Fruit fly (Drosophila melanogaster) whole organism, embryonic: ENCODE measurements around the gene Ppat-Dpck.

ENCODE experiments used
- Abd-B ChIP-seq: fragments of 200-800 bp; sonication (Bioruptor generic); optimal IDR thresholded peaks from 2 replicates; lab custom pipeline; 2018; ENCODE audit warnings: missing biosample characterization, mild to moderate bottlenecking, missing genetic modification characterization, moderate library complexity
- Bdp1 ChIP-seq: fragments of 200-800 bp; sonication (Bioruptor generic); optimal IDR thresholded peaks from 3 replicates; lab custom pipeline; 2016; ENCODE audit warnings: missing biosample characterization, missing genetic modification characterization
- BtbVII ChIP-seq: fragments of 200-800 bp; sonication (Bioruptor generic); optimal IDR thresholded peaks from 3 replicates; lab custom pipeline; 2017; ENCODE audit warnings: missing biosample characterization, mild to moderate bottlenecking, missing genetic modification characterization
- CG10565 ChIP-seq: fragments of 200-800 bp; sonication (Bioruptor generic); optimal IDR thresholded peaks from 3 replicates; lab custom pipeline; 2016; ENCODE audit warnings: missing biosample characterization, mild to moderate bottlenecking, missing genetic modification characterization
- CG11695 ChIP-seq: fragments of 200-800 bp; sonication (Bioruptor generic); IDR thresholded peaks from 3 replicates; pipeline ENCODE4 v1.3.6; 2022; ENCODE audit warnings: missing biosample characterization, missing genetic modification characterization
- CG12299 ChIP-seq: fragments of 200-800 bp; sonication (Bioruptor generic); optimal IDR thresholded peaks from 2 replicates; lab custom pipeline; 2018; ENCODE audit warnings: missing biosample characterization, mild to moderate bottlenecking, missing genetic modification characterization
- CG12659 ChIP-seq: fragments of 200-800 bp; sonication (Bioruptor generic); optimal IDR thresholded peaks from 3 replicates; lab custom pipeline; 2017; ENCODE audit warnings: mild to moderate bottlenecking, missing biosample characterization, missing genetic modification reagents, missing genetic modification characterization
- CG15514 ChIP-seq: fragments of 200-800 bp; sonication (Bioruptor generic); optimal IDR thresholded peaks from 3 replicates; lab custom pipeline; 2017; ENCODE audit warnings: missing biosample characterization, missing genetic modification characterization, mild to moderate bottlenecking, moderate library complexity, missing genetic modification reagents
- CG15696 ChIP-seq: fragments of 200-800 bp; sonication (Bioruptor generic); optimal IDR thresholded peaks from 2 replicates; lab custom pipeline; 2019; ENCODE audit warnings: missing biosample characterization, mild to moderate bottlenecking, missing genetic modification characterization, moderate library complexity
- CG1603 ChIP-seq: fragments of 200-800 bp; sonication (Bioruptor generic); optimal IDR thresholded peaks from 2 replicates; lab custom pipeline; 2019; ENCODE audit warnings: missing biosample characterization, mild to moderate bottlenecking, missing genetic modification characterization, moderate library complexity
- CG18619 ChIP-seq: fragments of 200-800 bp; sonication (Bioruptor generic); optimal IDR thresholded peaks from 3 replicates; lab custom pipeline; 2017; ENCODE audit warnings: missing biosample characterization, mild to moderate bottlenecking, missing genetic modification characterization
- CG31388 ChIP-seq: fragments of 200-800 bp; sonication (Bioruptor generic); optimal IDR thresholded peaks from 2 replicates; lab custom pipeline; 2016; ENCODE audit warnings: missing biosample characterization, missing genetic modification characterization
- CG31441 ChIP-seq: fragments of 200-800 bp; sonication (Bioruptor generic); IDR thresholded peaks from 2 replicates; pipeline ENCODE4 v1.3.6; 2022; ENCODE audit warnings: missing biosample characterization, missing genetic modification characterization
- CG3847 ChIP-seq: fragments of 200-800 bp; sonication (Bioruptor generic); IDR thresholded peaks from 2 replicates; pipeline ENCODE4 v1.3.6; 2022; ENCODE audit warnings: missing biosample characterization, missing genetic modification characterization
- CG4854 ChIP-seq: fragments of 200-800 bp; sonication (Bioruptor generic); optimal IDR thresholded peaks from 2 replicates; lab custom pipeline; 2016; ENCODE audit warnings: missing biosample characterization, missing genetic modification characterization, inconsistent platforms
- CG7963 ChIP-seq: fragments of 200-800 bp; sonication (Bioruptor generic); IDR thresholded peaks from 3 replicates; pipeline ENCODE4 v1.3.6; 2022; ENCODE audit warnings: missing biosample characterization, missing genetic modification characterization; ENCODE audit not compliant: partially characterized antibody
- CG8388 ChIP-seq: fragments of 200-800 bp; sonication (Bioruptor generic); optimal IDR thresholded peaks from 2 replicates; lab custom pipeline; 2019; ENCODE audit warnings: missing biosample characterization, mild to moderate bottlenecking, missing genetic modification characterization, moderate library complexity
- CG9797 ChIP-seq: fragments of 200-800 bp; sonication (Bioruptor generic); optimal IDR thresholded peaks from 3 replicates; lab custom pipeline; 2018; ENCODE audit warnings: missing biosample characterization, mild to moderate bottlenecking, missing genetic modification characterization
- Chrac-16 ChIP-seq: fragments of 200-800 bp; sonication (Bioruptor generic); optimal IDR thresholded peaks from 3 replicates; lab custom pipeline; 2016; ENCODE audit warnings: missing biosample characterization, missing genetic modification characterization
- CrebB ChIP-seq: fragments of 200-800 bp; sonication (Bioruptor generic); optimal IDR thresholded peaks from 3 replicates; lab custom pipeline; 2018; ENCODE audit warnings: missing biosample characterization, mild to moderate bottlenecking, missing genetic modification characterization
- Elba2 ChIP-seq: fragments of 200-800 bp; sonication (Bioruptor generic); optimal IDR thresholded peaks from 3 replicates; lab custom pipeline; 2016; ENCODE audit warnings: missing biosample characterization, missing genetic modification characterization
- Fer2 ChIP-seq: fragments of 200-800 bp; sonication (Bioruptor generic); optimal IDR thresholded peaks from 2 replicates; lab custom pipeline; 2018; ENCODE audit warnings: missing biosample characterization, mild to moderate bottlenecking, missing genetic modification characterization, moderate library complexity
- HHEX ChIP-seq: fragments of 200-800 bp; sonication (Bioruptor generic); optimal IDR thresholded peaks from 3 replicates; lab custom pipeline; 2017; ENCODE audit warnings: missing biosample characterization, mild to moderate bottlenecking, missing genetic modification characterization, missing genetic modification reagents
- Hey ChIP-seq: fragments of 200-800 bp; sonication (Bioruptor generic); optimal IDR thresholded peaks from 3 replicates; lab custom pipeline; 2018; ENCODE audit warnings: missing biosample characterization, mild to moderate bottlenecking, missing genetic modification characterization
- Hsf ChIP-seq: fragments of 200-800 bp; sonication (Bioruptor generic); optimal IDR thresholded peaks from 3 replicates; lab custom pipeline; 2016; ENCODE audit warnings: missing biosample characterization, missing genetic modification characterization
- Jarid2 ChIP-seq: fragments of 200-800 bp; sonication (Bioruptor generic); optimal IDR thresholded peaks from 3 replicates; lab custom pipeline; 2017; ENCODE audit warnings: mild to moderate bottlenecking, missing biosample characterization, missing genetic modification reagents, missing genetic modification characterization
- Med ChIP-seq: fragments of 200-800 bp; sonication (Bioruptor generic); peaks from one replicate; lab custom pipeline; 2016; ENCODE audit warnings: missing biosample characterization, missing genetic modification characterization, mild to moderate bottlenecking, inconsistent platforms, moderate library complexity
- Nf-YA ChIP-seq: fragments of 200-800 bp; sonication (Bioruptor generic); IDR thresholded peaks from 2 replicates; pipeline ENCODE4 v1.3.6; 2022; ENCODE audit warnings: missing biosample characterization, missing genetic modification characterization
- Poxn ChIP-seq: fragments of 200-800 bp; sonication (Bioruptor generic); IDR thresholded peaks from 2 replicates; pipeline ENCODE4 v1.3.6; 2022; ENCODE audit warnings: missing biosample characterization, missing genetic modification characterization
- Spps ChIP-seq: fragments of 200-800 bp; sonication (Bioruptor generic); optimal IDR thresholded peaks from 2 replicates; lab custom pipeline; 2018; ENCODE audit warnings: missing biosample characterization, mild to moderate bottlenecking, missing genetic modification characterization
- Sry-β ChIP-seq: fragments of 200-800 bp; sonication (Bioruptor generic); optimal IDR thresholded peaks from 2 replicates; lab custom pipeline; 2018; ENCODE audit warnings: missing biosample characterization, mild to moderate bottlenecking, missing genetic modification characterization, moderate library complexity
- Tbp ChIP-seq: fragments of >200 bp; optimal IDR thresholded peaks from 2 replicates; lab custom pipeline; 2018; ENCODE audit warnings: missing biosample characterization, missing genetic modification characterization
- YL-1 ChIP-seq: fragments of 200-800 bp; sonication (Bioruptor generic); optimal IDR thresholded peaks from 3 replicates; lab custom pipeline; 2017; ENCODE audit warnings: missing biosample characterization, mild to moderate bottlenecking, missing genetic modification characterization
- cad ChIP-seq: fragments of >200 bp; optimal IDR thresholded peaks from 2 replicates; lab custom pipeline; 2017; ENCODE audit warnings: missing biosample characterization, missing genetic modification characterization
- caup ChIP-seq: fragments of 200-800 bp; sonication (Bioruptor generic); optimal IDR thresholded peaks from 3 replicates; lab custom pipeline; 2017; ENCODE audit warnings: missing biosample characterization, mild to moderate bottlenecking, missing genetic modification characterization, moderate library complexity; ENCODE audit not compliant: severe bottlenecking
- da ChIP-seq: fragments of 200-800 bp; sonication (Bioruptor generic); optimal IDR thresholded peaks from 2 replicates; lab custom pipeline; 2016; ENCODE audit warnings: missing biosample characterization, missing genetic modification characterization
- dan ChIP-seq: fragments of 200-800 bp; sonication (Bioruptor generic); IDR thresholded peaks from 2 replicates; pipeline ENCODE4 v1.3.6; 2022; ENCODE audit warnings: missing biosample characterization, missing genetic modification characterization
- dmrt99B ChIP-seq: fragments of 200-800 bp; sonication (Bioruptor generic); optimal IDR thresholded peaks from 2 replicates; lab custom pipeline; 2018; ENCODE audit warnings: missing biosample characterization, mild to moderate bottlenecking, missing genetic modification characterization, moderate library complexity
- emc ChIP-seq: fragments of 200-800 bp; sonication (Bioruptor generic); optimal IDR thresholded peaks from 2 replicates; lab custom pipeline; 2016; ENCODE audit warnings: missing biosample characterization, missing genetic modification characterization
- ewg ChIP-seq: fragments of 200-800 bp; sonication (Bioruptor generic); optimal IDR thresholded peaks from 3 replicates; lab custom pipeline; 2017; ENCODE audit warnings: mild to moderate bottlenecking, missing biosample characterization, missing genetic modification reagents, missing genetic modification characterization
- hkb ChIP-seq, 2 experiments: fragments of 200-800 bp in 1 of 2; fragments of >200 bp in 1 of 2; sonication (Bioruptor generic) in 1 of 2; IDR thresholded peaks in 1 of 2; optimal IDR thresholded peaks in 1 of 2; 2 replicates each; pipeline versions ENCODE4 v1.3.6 to Lab custom; 2017 to 2022; ENCODE audit warnings: missing biosample characterization in 1 of 2, missing genetic modification characterization in 1 of 2
- mam ChIP-seq: fragments of 200-800 bp; sonication (Bioruptor generic); optimal IDR thresholded peaks from 3 replicates; lab custom pipeline; 2016; ENCODE audit warnings: missing biosample characterization, missing genetic modification characterization
- pb ChIP-seq: fragments of 200-800 bp; sonication (Bioruptor generic); optimal IDR thresholded peaks from 3 replicates; lab custom pipeline; 2016; ENCODE audit warnings: missing biosample characterization, missing genetic modification characterization
- phol ChIP-seq: fragments of 200-800 bp; sonication (Bioruptor generic); optimal IDR thresholded peaks from 3 replicates; lab custom pipeline; 2018; ENCODE audit warnings: missing biosample characterization, mild to moderate bottlenecking, missing genetic modification characterization, moderate library complexity
- schlank ChIP-seq: fragments of 200-800 bp; sonication (Bioruptor generic); optimal IDR thresholded peaks from 2 replicates; lab custom pipeline; 2018; ENCODE audit warnings: missing biosample characterization, mild to moderate bottlenecking, missing genetic modification characterization
- sr ChIP-seq: fragments of 200-800 bp; sonication (Bioruptor generic); IDR thresholded peaks from 3 replicates; pipeline ENCODE4 v1.3.6; 2022; ENCODE audit warnings: missing biosample characterization, missing genetic modification characterization
- tap ChIP-seq: fragments of 200-800 bp; optimal IDR thresholded peaks from 3 replicates; lab custom pipeline; 2019; ENCODE audit warnings: missing biosample characterization, mild to moderate bottlenecking, missing genetic modification characterization, moderate library complexity
- tna ChIP-seq: fragments of 200-800 bp; sonication (Bioruptor generic); IDR thresholded peaks from 2 replicates; pipeline ENCODE4 v1.3.6; 2022; ENCODE audit warnings: missing biosample characterization, missing genetic modification characterization; ENCODE audit not compliant: partially characterized antibody
- trh ChIP-seq: fragments of 200-800 bp; sonication (Bioruptor generic); optimal IDR thresholded peaks from 2 replicates; lab custom pipeline; 2016; ENCODE audit warnings: missing biosample characterization, missing genetic modification characterization
- wdn ChIP-seq: fragments of 200-800 bp; sonication (Bioruptor generic); IDR thresholded peaks from 2 replicates; pipeline ENCODE4 v1.3.6; 2022; ENCODE audit warnings: missing biosample characterization, missing genetic modification characterization
- z ChIP-seq: fragments of 200-800 bp; sonication (Bioruptor generic); IDR thresholded peaks from 3 replicates; pipeline ENCODE4 v1.3.6; 2022; ENCODE audit warnings: missing biosample characterization, missing genetic modification characterization

Gene Ppat-Dpck

dm6 chr3L:5813016-5813415 lies 44.4 kb upstream of the Ppat-Dpck start, which contains the start of gene mad2 (continued):
- TF ChIP-seq CG8388 (GFP tag; lab: Kevin White, UChicago) (no peak), dmrt99B (tag; lab: Kevin White, UChicago) (no peak), cad (GFP tag; lab: Kevin White, UChicago) (peak; percentile 20), pb (GFP tag; lab: Kevin White, UChicago) (no peak), CG4854 (GFP tag; lab: Kevin White, UChicago) (no peak), CG31441 (no peak), Hsf (GFP tag; lab: Kevin White, UChicago) (peak; percentile 54), Nf-YA (GFP tag; lab: Robert Waterston, UW) (no peak), Poxn (GFP tag; lab: Robert Waterston, UW) (no peak), schlank (tag; lab: Kevin White, UChicago) (no peak), tna (GFP tag; lab: Robert Waterston, UW) (peak; percentile 53; the same call in 1 of the 2 replicates), CG1603 (tag; lab: Kevin White, UChicago) (peak; percentile 93), trh (GFP tag; lab: Kevin White, UChicago) (no peak), CG12659 (GFP tag; lab: Kevin White, UChicago) (peak; percentile 55), CG18619 (GFP tag; lab: Kevin White, UChicago) (no peak), CG7963 (GFP tag; lab: Robert Waterston, UW) (peak; percentile 54; the same call in 1 of the 3 replicates), CG15696 (tag; lab: Kevin White, UChicago) (no peak), Jarid2 (GFP tag; lab: Kevin White, UChicago) (no peak), mam (GFP tag; lab: Kevin White, UChicago) (peak; percentile 19), CrebB (tag; lab: Kevin White, UChicago) (peak; percentile 33), CG31388 (GFP tag; lab: Kevin White, UChicago) (no peak), CG15514 (GFP tag; lab: Kevin White, UChicago) (peak; percentile 59), dan (GFP tag; lab: Robert Waterston, UW) (no peak), Elba2 (no peak), caup (GFP tag; lab: Kevin White, UChicago) (no peak), CG10565 (GFP tag; lab: Kevin White, UChicago) (no peak), wdn (GFP tag; lab: Robert Waterston, UW) (no peak), Chrac-16 (no peak), CG11695 (GFP tag; lab: Robert Waterston, UW) (no peak), hkb (optimal IDR thresholded peaks at IDR 0.05; lab: Kevin White, UChicago) (peak; percentile 72), hkb (GFP tag; IDR thresholded peaks at IDR 0.05; lab: Robert Waterston, UW) (no peak), Hey (tag; lab: Kevin White, UChicago) (no peak), ewg (GFP tag; lab: Kevin White, UChicago) (peak; percentile 4), sr (GFP tag; lab: Robert Waterston, UW) (no peak), CG3847 (GFP tag; lab: Robert Waterston, UW) (peak; percentile 69), HHEX (GFP tag; lab: Kevin White, UChicago) (no peak), YL-1 (GFP tag; lab: Kevin White, UChicago) (peak; percentile 13), Fer2 (tag; lab: Kevin White, UChicago) (no peak), emc (GFP tag; lab: Kevin White, UChicago) (no peak), Bdp1 (no peak), Spps (tag; lab: Kevin White, UChicago) (no peak), Med (peak; percentile 86), BtbVII (no peak), Tbp (GFP tag; lab: Kevin White, UChicago) (no peak), CG12299 (tag; lab: Kevin White, UChicago) (peak; percentile 15), Sry-β (GFP tag; lab: Kevin White, UChicago) (no peak), da (GFP tag; lab: Kevin White, UChicago) (no peak), Abd-B (peak; percentile 6), z (GFP tag; lab: Robert Waterston, UW) (no peak), tap (tag; lab: Kevin White, UChicago) (no peak), phol (peak; percentile 41), CG9797 (peak; percentile 92)
